Worm (Caenorhabditis elegans): Measurements from ENCODE around the gene lin-48.

lin-48 gene

ce11 chrIII:3745138-3745537 lies at the start of gene lin-48:
lin-48 (plus strand) TSS chrIII:3745438.
- TF ChIP-seq dao-5 (tag; optimal IDR thresholded peaks at IDR 0.05): no peak
- no peak for TF ChIP-seq him-1 (tag; optimal IDR thresholded peaks at IDR 0.05)
- TF ChIP-seq W03F9.2 (tag; optimal IDR thresholded peaks at IDR 0.05): no peak

DNA sequence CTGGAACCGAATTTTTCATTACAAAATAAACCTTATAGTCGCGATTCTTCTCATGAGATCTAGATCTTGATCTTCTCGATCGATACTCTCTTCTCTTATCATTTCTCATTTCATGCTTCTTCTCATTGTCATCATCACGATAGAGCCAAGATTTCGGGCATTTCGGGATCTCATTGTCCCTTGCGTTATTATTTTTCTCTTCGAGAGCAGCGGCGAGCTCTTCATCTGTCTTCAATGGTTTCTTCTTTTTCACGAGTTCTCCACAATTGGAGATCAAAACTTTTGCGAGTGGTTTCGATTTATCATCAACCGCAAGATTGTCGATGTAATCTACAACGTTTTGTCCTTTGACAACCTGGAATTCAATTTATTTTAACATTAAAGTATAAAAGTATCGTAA lies 46.9 kb upstream of the lin-48 start:
- TF ChIP-seq dao-5 (tag; optimal IDR thresholded peaks at IDR 0.05): no peak
- no peak for TF ChIP-seq him-1 (tag; optimal IDR thresholded peaks at IDR 0.05)
- no peak for TF ChIP-seq W03F9.2 (tag; optimal IDR thresholded peaks at IDR 0.05)

ce11 chrIII:3699275-3699674 lies 46.0 kb upstream of the lin-48 start, which contains the start of gene cyn-9:
cyn-9 (minus strand) TSS chrIII:3699640.
- no peak for TF ChIP-seq W03F9.2 (tag; optimal IDR thresholded peaks at IDR 0.05)
- no peak for TF ChIP-seq dao-5 (tag; optimal IDR thresholded peaks at IDR 0.05)
- TF ChIP-seq him-1 (tag; optimal IDR thresholded peaks at IDR 0.05): no peak

- TF ChIP-seq W03F9.2 (tag; optimal IDR thresholded peaks at IDR 0.05) (no peak), dao-5 (tag; optimal IDR thresholded peaks at IDR 0.05) (no peak), him-1 (tag; optimal IDR thresholded peaks at IDR 0.05) (no peak)
Observed at ce11 chrIII:3701411-3702310, 43.6 kb upstream of the lin-48 start, which contains the start of the genes pdi-1 and C14B1.2. pdi-1 (minus strand) TSS chrIII:3701461. C14B1.2 (plus strand) TSS chrIII:3702260.

- TF ChIP-seq W03F9.2 (tag; optimal IDR thresholded peaks at IDR 0.05) (peak; percentile 45), dao-5 (tag; optimal IDR thresholded peaks at IDR 0.05) (no peak), him-1 (tag; optimal IDR thresholded peaks at IDR 0.05) (no peak)
Observed at ce11 chrIII:3703397-3703796, 41.8 kb upstream of the lin-48 start, which contains the start of gene C14B1.3. C14B1.3 (plus strand) TSS chrIII:3703564.

ce11 chrIII:3704967-3705366 lies 40.3 kb upstream of the lin-48 start, which contains the start of gene wdr-5.1:
wdr-5.1 (plus strand) TSS chrIII:3705285.
- no peak for TF ChIP-seq W03F9.2 (tag; optimal IDR thresholded peaks at IDR 0.05)
- no peak for TF ChIP-seq him-1 (tag; optimal IDR thresholded peaks at IDR 0.05)
- TF ChIP-seq dao-5 (tag; optimal IDR thresholded peaks at IDR 0.05): no peak

ce11 chrIII:3706586-3706985 lies 38.7 kb upstream of the lin-48 start, which contains the start of gene dph-1:
dph-1 (plus strand) TSS chrIII:3706886.
- TF ChIP-seq dao-5 (tag; optimal IDR thresholded peaks at IDR 0.05): no peak
- TF ChIP-seq him-1 (tag; optimal IDR thresholded peaks at IDR 0.05): no peak
- TF ChIP-seq W03F9.2 (tag; optimal IDR thresholded peaks at IDR 0.05): no peak

- TF ChIP-seq W03F9.2 (tag; optimal IDR thresholded peaks at IDR 0.05): no peak
- no peak for TF ChIP-seq dao-5 (tag; optimal IDR thresholded peaks at IDR 0.05)
- no peak for TF ChIP-seq him-1 (tag; optimal IDR thresholded peaks at IDR 0.05)
Observed at ce11 chrIII:3709030-3709429, 36.2 kb upstream of the lin-48 start, which contains the start of gene alkb-8. alkb-8 (plus strand) TSS chrIII:3709330.

DNA sequence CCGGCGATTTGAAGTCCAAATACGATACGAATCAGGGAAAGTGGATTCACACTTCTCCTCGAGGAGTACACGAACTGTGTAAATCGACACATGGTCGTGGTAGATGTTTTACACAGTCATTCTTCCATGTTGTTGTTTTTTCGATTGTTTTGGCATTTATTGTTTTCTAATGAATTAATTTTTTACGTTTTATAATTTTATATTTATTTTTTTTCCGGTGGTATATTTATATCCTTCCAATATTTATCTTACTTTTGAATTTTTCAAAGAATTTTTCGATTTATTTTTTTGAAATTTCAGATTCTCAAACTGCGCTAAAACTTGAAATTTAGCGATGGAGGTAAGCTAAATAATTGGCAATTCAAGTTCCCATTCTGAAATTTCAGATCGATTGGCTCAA lies 32.1 kb upstream of the lin-48 start, which contains the start of gene nrde-1:
nrde-1 (plus strand) TSS at position 301 of the 400 bp plus-strand sequence.
- TF ChIP-seq him-1 (tag; optimal IDR thresholded peaks at IDR 0.05): no peak
- no peak for TF ChIP-seq dao-5 (tag; optimal IDR thresholded peaks at IDR 0.05)
- no peak for TF ChIP-seq W03F9.2 (tag; optimal IDR thresholded peaks at IDR 0.05)

ce11 chrIII:3716073-3716659 lies 29.1 kb upstream of the lin-48 start:
- TF ChIP-seq W03F9.2 (tag; optimal IDR thresholded peaks at IDR 0.05) (no peak), him-1 (tag; optimal IDR thresholded peaks at IDR 0.05) (no peak), dao-5 (tag; optimal IDR thresholded peaks at IDR 0.05) (no peak)

ce11 chrIII:3719564-3719963 lies 25.7 kb upstream of the lin-48 start, which contains the start of gene C14B1.8:
C14B1.8 (minus strand) TSS chrIII:3719680.
- TF ChIP-seq dao-5 (tag; optimal IDR thresholded peaks at IDR 0.05): no peak
- TF ChIP-seq W03F9.2 (tag; optimal IDR thresholded peaks at IDR 0.05): no peak
- TF ChIP-seq him-1 (tag; optimal IDR thresholded peaks at IDR 0.05): no peak

- TF ChIP-seq W03F9.2 (tag; optimal IDR thresholded peaks at IDR 0.05) (no peak), him-1 (tag; optimal IDR thresholded peaks at IDR 0.05) (no peak), dao-5 (tag; optimal IDR thresholded peaks at IDR 0.05) (no peak)
Observed at ce11 chrIII:3723726-3724125, 21.5 kb upstream of the lin-48 start.

- TF ChIP-seq him-1 (tag; optimal IDR thresholded peaks at IDR 0.05): no peak
Observed at ce11 chrIII:3724880-3725279, 20.4 kb upstream of the lin-48 start, which contains the start of gene C14B1.12. C14B1.12 (minus strand) TSS chrIII:3724980.

DNA sequence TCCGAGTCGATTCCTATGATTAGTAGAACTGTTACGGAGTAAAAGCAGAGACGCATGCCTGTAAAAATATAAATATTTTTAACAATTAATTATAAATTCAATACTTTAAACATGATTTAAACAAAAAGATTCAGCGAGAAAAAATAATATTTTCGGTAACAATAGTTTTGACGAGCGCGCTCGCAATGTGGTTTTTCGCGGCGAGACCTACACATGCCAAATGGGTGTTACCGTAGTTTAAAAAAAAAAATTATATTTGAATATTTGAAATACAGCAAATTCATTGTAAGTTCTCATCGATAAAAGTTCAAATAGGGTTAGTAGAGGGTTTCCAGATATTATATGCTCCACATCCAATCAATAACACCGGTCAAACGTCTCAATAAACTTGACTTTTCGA lies 18.8 kb upstream of the lin-48 start, which contains the start of gene gldi-5:
gldi-5 (minus strand) TSS at position 58 of the 400 bp plus-strand sequence.
- no peak for TF ChIP-seq dao-5 (tag; optimal IDR thresholded peaks at IDR 0.05)
- TF ChIP-seq W03F9.2 (tag; optimal IDR thresholded peaks at IDR 0.05): no peak
- TF ChIP-seq him-1 (tag; optimal IDR thresholded peaks at IDR 0.05): no peak
